Fruit fly (Drosophila melanogaster) whole organism, embryonic: ENCODE measurements around the gene Rpp14a.

Source experiments
- ATbp ChIP-seq: fragments of 200-800 bp; sonication (Bioruptor generic); optimal IDR thresholded peaks from 2 replicates; lab custom pipeline; 2017; ENCODE audit warnings: missing biosample characterization, mild to moderate bottlenecking, missing genetic modification characterization, missing genetic modification reagents
- BEAF-32 ChIP-seq: fragments of 200-800 bp; sonication (Bioruptor generic); optimal IDR thresholded peaks from 3 replicates; lab custom pipeline; 2017; ENCODE audit warnings: missing biosample characterization, missing genetic modification characterization, mild to moderate bottlenecking, moderate library complexity, missing genetic modification reagents
- CG10209 ChIP-seq: fragments of 200-800 bp; sonication (Bioruptor generic); optimal IDR thresholded peaks from 3 replicates; lab custom pipeline; 2017; ENCODE audit warnings: missing biosample characterization, mild to moderate bottlenecking, missing genetic modification characterization, missing genetic modification reagents
- CG10267 ChIP-seq: fragments of 200-800 bp; sonication (Bioruptor generic); optimal IDR thresholded peaks from 2 replicates; lab custom pipeline; 2018; ENCODE audit warnings: missing biosample characterization, mild to moderate bottlenecking, missing genetic modification characterization, moderate library complexity
- CG10979 ChIP-seq: fragments of 200-800 bp; sonication (Bioruptor generic); optimal IDR thresholded peaks from 2 replicates; lab custom pipeline; 2018; ENCODE audit warnings: missing biosample characterization, mild to moderate bottlenecking, missing genetic modification characterization, moderate library complexity
- CG12236 ChIP-seq: fragments of 200-800 bp; sonication (Bioruptor generic); optimal IDR thresholded peaks from 2 replicates; lab custom pipeline; 2016; ENCODE audit warnings: missing biosample characterization, missing genetic modification characterization
- CG12659 ChIP-seq: fragments of 200-800 bp; sonication (Bioruptor generic); optimal IDR thresholded peaks from 3 replicates; lab custom pipeline; 2017; ENCODE audit warnings: mild to moderate bottlenecking, missing biosample characterization, missing genetic modification reagents, missing genetic modification characterization
- CG13424 ChIP-seq: fragments of 200-800 bp; sonication (Bioruptor generic); optimal IDR thresholded peaks from 2 replicates; lab custom pipeline; 2019; ENCODE audit warnings: missing biosample characterization, mild to moderate bottlenecking, missing genetic modification characterization, moderate library complexity
- CG13894 ChIP-seq: fragments of 200-800 bp; sonication (Bioruptor generic); optimal IDR thresholded peaks from 3 replicates; lab custom pipeline; 2018; ENCODE audit warnings: missing biosample characterization, mild to moderate bottlenecking, missing genetic modification characterization, moderate library complexity
- CG14710 ChIP-seq: fragments of 200-800 bp; sonication (Bioruptor generic); optimal IDR thresholded peaks from 3 replicates; lab custom pipeline; 2019; ENCODE audit warnings: missing biosample characterization, mild to moderate bottlenecking, missing genetic modification characterization, moderate library complexity
- CG16779 ChIP-seq: fragments of 200-800 bp; sonication (Bioruptor generic); IDR thresholded peaks from 2 replicates; pipeline ENCODE4 v1.3.6; 2022; ENCODE audit warnings: missing biosample characterization, missing genetic modification characterization
- CG18619 ChIP-seq: fragments of 200-800 bp; sonication (Bioruptor generic); optimal IDR thresholded peaks from 3 replicates; lab custom pipeline; 2017; ENCODE audit warnings: missing biosample characterization, mild to moderate bottlenecking, missing genetic modification characterization
- CG2116 ChIP-seq: fragments of 200-800 bp; sonication (Bioruptor generic); optimal IDR thresholded peaks from 3 replicates; lab custom pipeline; 2018; ENCODE audit warnings: missing biosample characterization, mild to moderate bottlenecking, missing genetic modification characterization
- CG2202 ChIP-seq: fragments of 200-800 bp; sonication (Bioruptor generic); optimal IDR thresholded peaks from 2 replicates; lab custom pipeline; 2018; ENCODE audit warnings: missing biosample characterization, mild to moderate bottlenecking, missing genetic modification characterization
- CG42726 ChIP-seq: fragments of 200-800 bp; sonication (Bioruptor generic); IDR thresholded peaks from 2 replicates; pipeline ENCODE4 v1.3.6; 2022; ENCODE audit warnings: missing biosample characterization, missing genetic modification characterization; ENCODE audit not compliant: partially characterized antibody
- CG6272 ChIP-seq: fragments of 200-800 bp; sonication (Bioruptor generic); IDR thresholded peaks from 2 replicates; pipeline ENCODE4 v1.3.6; 2022; ENCODE audit warnings: missing biosample characterization, missing genetic modification characterization
- CG8281 ChIP-seq: fragments of 200-800 bp; sonication (Bioruptor generic); optimal IDR thresholded peaks from 2 replicates; lab custom pipeline; 2018; ENCODE audit warnings: missing biosample characterization, mild to moderate bottlenecking, missing genetic modification characterization, moderate library complexity
- CG9215 ChIP-seq: fragments of 200-800 bp; sonication (Bioruptor generic); IDR thresholded peaks from 2 replicates; pipeline ENCODE4 v1.3.6; 2022; ENCODE audit warnings: missing biosample characterization, missing genetic modification characterization
- Dll ChIP-seq: fragments of 200-800 bp; sonication (Bioruptor generic); IDR thresholded peaks from 4 replicates; pipeline ENCODE4 v1.3.6; 2022; ENCODE audit warnings: missing biosample characterization, missing genetic modification characterization; ENCODE audit not compliant: partially characterized antibody
- Drgx ChIP-seq: fragments of 200-800 bp; sonication (Bioruptor generic); IDR thresholded peaks from 2 replicates; pipeline ENCODE4 v1.3.6; 2022; ENCODE audit warnings: missing biosample characterization, missing genetic modification characterization
- Gsc ChIP-seq: fragments of 200-800 bp; sonication (Bioruptor generic); IDR thresholded peaks from 2 replicates; pipeline ENCODE4 v1.3.6; 2022; ENCODE audit warnings: missing biosample characterization, missing genetic modification characterization
- Hmx ChIP-seq: fragments of 200-800 bp; sonication (Bioruptor generic); optimal IDR thresholded peaks from 2 replicates; lab custom pipeline; 2016; ENCODE audit warnings: missing biosample characterization, missing genetic modification characterization
- Hr51 ChIP-seq, 2 experiments: fragments of 200-800 bp; sonication (Bioruptor generic); optimal IDR thresholded peaks; 2 replicates in 1 of 2; 3 replicates in 1 of 2; lab custom pipeline; 2016 to 2018; ENCODE audit warnings: missing biosample characterization in 2 of 2, missing genetic modification characterization in 2 of 2, mild to moderate bottlenecking in 1 of 2, moderate library complexity in 1 of 2
- Mrtf ChIP-seq: fragments of 200-800 bp; sonication (Bioruptor generic); IDR thresholded peaks from 3 replicates; pipeline ENCODE4 v1.3.6; 2022; ENCODE audit warnings: missing biosample characterization, missing genetic modification characterization
- NFAT ChIP-seq: fragments of 200-800 bp; sonication (Bioruptor generic); IDR thresholded peaks from 2 replicates; pipeline ENCODE4 v1.3.6; 2022; ENCODE audit warnings: missing biosample characterization, missing genetic modification characterization
- NK7.1 ChIP-seq: fragments of 200-800 bp; sonication (Bioruptor generic); optimal IDR thresholded peaks from 3 replicates; lab custom pipeline; 2016; ENCODE audit warnings: missing biosample characterization, missing genetic modification characterization
- Rfx ChIP-seq: fragments of 200-800 bp; sonication (Bioruptor generic); IDR thresholded peaks from 2 replicates; pipeline ENCODE4 v1.3.6; 2022; ENCODE audit warnings: missing biosample characterization, missing genetic modification characterization
- Taf1 ChIP-seq: fragments of 200-800 bp; sonication (Bioruptor generic); IDR thresholded peaks from 2 replicates; pipeline ENCODE4 v1.3.6; 2022; ENCODE audit warnings: missing biosample characterization, missing genetic modification characterization
- Usf ChIP-seq: fragments of 200-800 bp; sonication (Bioruptor generic); optimal IDR thresholded peaks from 2 replicates; lab custom pipeline; 2017; ENCODE audit warnings: missing genotype, missing biosample characterization, missing genetic modification characterization
- amos ChIP-seq: fragments of 200-800 bp; sonication (Bioruptor generic); IDR thresholded peaks from 2 replicates; pipeline ENCODE4 v1.3.6; 2022; ENCODE audit warnings: missing biosample characterization, missing genetic modification characterization; ENCODE audit not compliant: partially characterized antibody
- az2 ChIP-seq: fragments of 200-800 bp; sonication (Bioruptor generic); optimal IDR thresholded peaks from 3 replicates; lab custom pipeline; 2016; ENCODE audit warnings: missing biosample characterization, missing genetic modification characterization
- cad ChIP-seq: fragments of >200 bp; optimal IDR thresholded peaks from 2 replicates; lab custom pipeline; 2017; ENCODE audit warnings: missing biosample characterization, missing genetic modification characterization
- cas ChIP-seq: fragments of 200-800 bp; sonication (Bioruptor generic); IDR thresholded peaks from 2 replicates; pipeline ENCODE4 v1.3.6; 2022; ENCODE audit warnings: missing biosample characterization, missing genetic modification characterization
- chm ChIP-seq: fragments of 200-800 bp; sonication (Bioruptor generic); IDR thresholded peaks from 2 replicates; pipeline ENCODE4 v1.3.6; 2022; ENCODE audit warnings: missing biosample characterization, missing genetic modification characterization
- dmrt11E ChIP-seq: fragments of 200-800 bp; sonication (Bioruptor generic); optimal IDR thresholded peaks from 3 replicates; lab custom pipeline; 2018; ENCODE audit warnings: missing biosample characterization, mild to moderate bottlenecking, missing genetic modification characterization, moderate library complexity
- gfzf ChIP-seq: fragments of 200-800 bp; sonication (Bioruptor generic); optimal IDR thresholded peaks from 2 replicates; lab custom pipeline; 2016; ENCODE audit warnings: missing biosample characterization, mild to moderate bottlenecking, missing genetic modification characterization, moderate library complexity
- hkb ChIP-seq, 2 experiments: fragments of 200-800 bp in 1 of 2; fragments of >200 bp in 1 of 2; sonication (Bioruptor generic) in 1 of 2; IDR thresholded peaks in 1 of 2; optimal IDR thresholded peaks in 1 of 2; 2 replicates each; pipeline versions ENCODE4 v1.3.6 to Lab custom; 2017 to 2022; ENCODE audit warnings: missing biosample characterization in 1 of 2, missing genetic modification characterization in 1 of 2
- insv ChIP-seq, 2 experiments: fragments of 200-800 bp; sonication (Bioruptor generic); optimal IDR thresholded peaks; 3 replicates each; lab custom pipeline; 2016 to 2018; ENCODE audit warnings: missing biosample characterization in 2 of 2, missing genetic modification characterization in 2 of 2
- luna ChIP-seq: fragments of 200-800 bp; sonication (Bioruptor generic); optimal IDR thresholded peaks from 2 replicates; lab custom pipeline; 2016; ENCODE audit warnings: missing biosample characterization, missing genetic modification characterization
- mld ChIP-seq: fragments of 200-800 bp; sonication (Bioruptor generic); IDR thresholded peaks from 3 replicates; pipeline ENCODE4 v1.3.6; 2022; ENCODE audit warnings: missing biosample characterization, missing genetic modification characterization; ENCODE audit not compliant: partially characterized antibody
- nom ChIP-seq: fragments of 200-800 bp; sonication (Bioruptor generic); optimal IDR thresholded peaks from 2 replicates; lab custom pipeline; 2017; ENCODE audit warnings: missing biosample characterization, missing genetic modification characterization, mild to moderate bottlenecking, moderate library complexity, missing genetic modification reagents
- ranshi ChIP-seq: fragments of 200-800 bp; sonication (Bioruptor generic); IDR thresholded peaks from 2 replicates; pipeline ENCODE4 v1.3.6; 2022; ENCODE audit warnings: missing biosample characterization, missing genetic modification characterization
- repo ChIP-seq: fragments of 200-800 bp; sonication (Bioruptor generic); optimal IDR thresholded peaks from 2 replicates; lab custom pipeline; 2016; ENCODE audit warnings: missing biosample characterization, missing genetic modification characterization
- ro ChIP-seq: fragments of 200-800 bp; sonication (Bioruptor generic); IDR thresholded peaks from 2 replicates; pipeline ENCODE4 v1.3.6; 2022; ENCODE audit warnings: missing biosample characterization, missing genetic modification characterization
- sob ChIP-seq: fragments of 200-800 bp; sonication (Bioruptor generic); IDR thresholded peaks from 2 replicates; pipeline ENCODE4 v1.3.6; 2022; ENCODE audit warnings: missing biosample characterization, missing genetic modification characterization
- ssp ChIP-seq: fragments of 200-800 bp; sonication (Bioruptor generic); IDR thresholded peaks from 2 replicates; pipeline ENCODE4 v1.3.6; 2022; ENCODE audit warnings: missing biosample characterization, missing genetic modification characterization
- tin ChIP-seq: fragments of 200-800 bp; sonication (Bioruptor generic); optimal IDR thresholded peaks from 3 replicates; lab custom pipeline; 2016; ENCODE audit warnings: missing biosample characterization, missing genetic modification characterization
- tup ChIP-seq: fragments of 200-800 bp; sonication (Bioruptor generic); optimal IDR thresholded peaks from 2 replicates; lab custom pipeline; 2016; ENCODE audit warnings: missing biosample characterization, mild to moderate bottlenecking, missing genetic modification characterization, moderate library complexity
- vnd ChIP-seq: fragments of 200-800 bp; sonication (Bioruptor generic); IDR thresholded peaks from 3 replicates; pipeline ENCODE4 v1.3.6; 2022; ENCODE audit warnings: missing biosample characterization, missing genetic modification characterization; ENCODE audit not compliant: partially characterized antibody
- zen2 ChIP-seq: fragments of 200-800 bp; sonication (Bioruptor generic); IDR thresholded peaks from 3 replicates; pipeline ENCODE4 v1.3.6; 2022; ENCODE audit warnings: missing biosample characterization, missing genetic modification characterization; ENCODE audit not compliant: partially characterized antibody

Rpp14a gene

dm6 chr3R:30039494-30039893, 17.2 kb upstream of the Rpp14a start, which contains the start of the genes janA, Sry-alpha and Sry-beta (continued):
- TF ChIP-seq insv (GFP tag; optimal IDR thresholded peaks at IDR 0.05; lab: Kevin White, UChicago) (no peak), CG13424 (tag; lab: Kevin White, UChicago) (peak; percentile 16), Drgx (GFP tag; lab: Robert Waterston, UW) (no peak), CG18619 (GFP tag; lab: Kevin White, UChicago) (no peak), chm (no peak), CG42726 (GFP tag; lab: Robert Waterston, UW) (peak; percentile 97), amos (GFP tag; lab: Robert Waterston, UW) (peak; percentile 99), CG2202 (tag; lab: Kevin White, UChicago) (no peak), tup (GFP tag; lab: Kevin White, UChicago) (no peak), CG2116 (GFP tag; lab: Kevin White, UChicago) (peak; percentile 86), Gsc (no peak), CG12659 (peak; percentile 83), Rfx (GFP tag; lab: Robert Waterston, UW) (peak; percentile 44), Taf1 (no peak), CG14710 (peak; percentile 62), NFAT (GFP tag; lab: Robert Waterston, UW) (no peak), repo (GFP tag; lab: Kevin White, UChicago) (no peak), gfzf (peak; percentile 63), Dll (GFP tag; lab: Robert Waterston, UW) (peak; percentile 100), luna (GFP tag; lab: Kevin White, UChicago) (no peak), NK7.1 (GFP tag; lab: Kevin White, UChicago) (no peak), Mrtf (GFP tag; lab: Robert Waterston, UW) (no peak), Hmx (no peak), hkb (optimal IDR thresholded peaks at IDR 0.05; lab: Kevin White, UChicago) (no peak), hkb (GFP tag; IDR thresholded peaks at IDR 0.05; lab: Robert Waterston, UW) (no peak), Usf (GFP tag; lab: Kevin White, UChicago) (no peak), CG8281 (tag; lab: Kevin White, UChicago) (no peak), CG13894 (tag; lab: Kevin White, UChicago) (no peak), az2 (GFP tag; lab: Kevin White, UChicago) (no peak), tin (GFP tag; lab: Kevin White, UChicago) (no peak), CG10267 (tag; lab: Kevin White, UChicago) (peak; percentile 62), Hr51 (GFP tag; optimal IDR thresholded peaks at IDR 0.05; lab: Kevin White, UChicago) (no peak), mld (GFP tag; lab: Robert Waterston, UW) (peak; percentile 96), cad (GFP tag; lab: Kevin White, UChicago) (no peak), vnd (GFP tag; lab: Robert Waterston, UW) (peak; percentile 100), CG9215 (peak; percentile 4; the same call in 1 of the 2 replicates), CG10979 (tag; lab: Kevin White, UChicago) (peak; percentile 7), zen2 (GFP tag; lab: Robert Waterston, UW) (peak; percentile 99), BEAF-32 (peak; percentile 99), ATbp (GFP tag; lab: Kevin White, UChicago) (no peak), nom (GFP tag; lab: Kevin White, UChicago) (no peak), cas (GFP tag; lab: Robert Waterston, UW) (no peak), CG10209 (GFP tag; lab: Kevin White, UChicago) (no peak), ssp (no peak), CG6272 (peak; percentile 29; the same call in 1 of the 2 replicates), ro (GFP tag; lab: Robert Waterston, UW) (no peak), ranshi (GFP tag; lab: Robert Waterston, UW) (no peak), dmrt11E (no peak), sob (peak; percentile 37; the same call in 1 of the 2 replicates), CG12236 (GFP tag; lab: Kevin White, UChicago) (no peak), CG16779 (GFP tag; lab: Robert Waterston, UW) (no peak)
